Worm (Caenorhabditis elegans) whole organism, L2 larva: ENCODE measurements around the gene clp-2.

Experiments used
- C34F6.9 ChIP-seq: fragments of 150-350 bp; optimal IDR thresholded peaks from 2 replicates; lab custom pipeline; 2014; ENCODE audit warnings: missing biosample characterization, missing genetic modification characterization
- F13H6.1 ChIP-seq: sonication (generic microtip); optimal IDR thresholded peaks from 2 replicates; lab custom pipeline; 2016; ENCODE audit warnings: missing genetic modification characterization, missing compliant biosample characterization
- R02D3.7 ChIP-seq: fragments of 150-350 bp; optimal IDR thresholded peaks from 2 replicates; lab custom pipeline; 2014; ENCODE audit warnings: missing biosample characterization, missing genetic modification characterization
- Y55F3AM.14 ChIP-seq: fragments of 200-800 bp; sonication (Bioruptor generic); optimal IDR thresholded peaks from 2 replicates; lab custom pipeline; 2018; ENCODE audit warnings: mild to moderate bottlenecking, missing genetic modification characterization, missing compliant biosample characterization
- ZK546.5 ChIP-seq: sonication (generic microtip); optimal IDR thresholded peaks from 2 replicates; lab custom pipeline; 2017; ENCODE audit warnings: missing biosample characterization, missing genetic modification characterization
- ama-1 ChIP-seq: fragments of 150-350 bp; optimal IDR thresholded peaks from 2 replicates; lab custom pipeline; 2018; ENCODE audit warnings: inconsistent platforms
- blmp-1 ChIP-seq: sonication (generic microtip); optimal IDR thresholded peaks from 2 replicates; lab custom pipeline; 2017; ENCODE audit warnings: missing genetic modification characterization, mild to moderate bottlenecking, missing compliant biosample characterization, antibody characterized with exemption, moderate library complexity; ENCODE audit not compliant: insufficient read depth
- ceh-82 ChIP-seq: fragments of 150-350 bp; optimal IDR thresholded peaks from 2 replicates; lab custom pipeline; 2014; ENCODE audit warnings: missing biosample characterization, missing genetic modification characterization
- crh-2 ChIP-seq: sonication (generic microtip); optimal IDR thresholded peaks from 2 replicates; lab custom pipeline; 2017; ENCODE audit warnings: missing biosample characterization, missing genetic modification characterization
- dmd-4 ChIP-seq: sonication (generic microtip); optimal IDR thresholded peaks from 2 replicates; lab custom pipeline; 2017; ENCODE audit warnings: missing biosample characterization, missing genetic modification characterization
- egl-27 ChIP-seq: sonication (generic microtip); optimal IDR thresholded peaks from 3 replicates; lab custom pipeline; 2017; ENCODE audit warnings: missing biosample characterization, missing genetic modification reagents, missing genetic modification characterization
- elt-1 ChIP-seq: fragments of 150-350 bp; optimal IDR thresholded peaks from 2 replicates; lab custom pipeline; 2014; ENCODE audit warnings: missing biosample characterization, missing genetic modification characterization
- elt-3 ChIP-seq: sonication (generic microtip); optimal IDR thresholded peaks from 2 replicates; lab custom pipeline; 2017; ENCODE audit warnings: missing biosample characterization, missing genetic modification characterization
- fos-1 ChIP-seq: fragments of 150-350 bp; optimal IDR thresholded peaks from 2 replicates; lab custom pipeline; 2014; ENCODE audit warnings: missing biosample characterization, missing genetic modification characterization
- gmeb-1 ChIP-seq: fragments of 150-350 bp; optimal IDR thresholded peaks from 2 replicates; lab custom pipeline; 2014; ENCODE audit warnings: missing biosample characterization, missing genetic modification characterization
- lin-11 ChIP-seq: fragments of 150-350 bp; sonication (generic microtip); optimal IDR thresholded peaks from 2 replicates; lab custom pipeline; 2014; ENCODE audit warnings: missing biosample characterization, missing genetic modification characterization, inconsistent platforms, mixed read lengths
- lin-13 ChIP-seq: fragments of 150-350 bp; optimal IDR thresholded peaks from 2 replicates; lab custom pipeline; 2014; ENCODE audit warnings: missing biosample characterization, missing genetic modification reagents, missing genetic modification characterization
- lin-39 ChIP-seq: fragments of 150-350 bp; optimal IDR thresholded peaks from 2 replicates; lab custom pipeline; 2014; ENCODE audit warnings: missing biosample characterization, missing genetic modification reagents, missing genetic modification characterization
- lsy-2 ChIP-seq, 2 experiments: fragments of 150-350 bp in 1 of 2; sonication (generic microtip) in 1 of 2; optimal IDR thresholded peaks; 2 replicates each; lab custom pipeline; 2014 to 2017; ENCODE audit warnings: missing biosample characterization in 2 of 2, missing genetic modification characterization in 2 of 2
- mab-5 ChIP-seq: fragments of 150-350 bp; optimal IDR thresholded peaks from 2 replicates; lab custom pipeline; 2014; ENCODE audit warnings: missing biosample characterization, missing genetic modification characterization
- mbf-1 ChIP-seq: sonication (generic microtip); optimal IDR thresholded peaks from 2 replicates; lab custom pipeline; 2017; ENCODE audit warnings: missing biosample characterization, missing genetic modification characterization
- mdl-1 ChIP-seq, 2 experiments: fragments of 150-350 bp in 1 of 2; sonication (generic microtip) in 1 of 2; optimal IDR thresholded peaks; 2 replicates each; lab custom pipeline; 2017; ENCODE audit warnings: missing biosample characterization in 2 of 2, missing genetic modification characterization in 2 of 2
- nhr-10 ChIP-seq: sonication (generic microtip); optimal IDR thresholded peaks from 2 replicates; lab custom pipeline; 2017; ENCODE audit warnings: missing biosample characterization, missing genetic modification characterization
- nhr-11 ChIP-seq: fragments of 150-350 bp; optimal IDR thresholded peaks from 2 replicates; lab custom pipeline; 2014; ENCODE audit warnings: missing biosample characterization, missing genetic modification characterization
- nhr-12 ChIP-seq: fragments of 150-350 bp; optimal IDR thresholded peaks from 2 replicates; lab custom pipeline; 2014; ENCODE audit warnings: missing biosample characterization, missing genetic modification characterization
- nhr-129 ChIP-seq: fragments of 150-350 bp; optimal IDR thresholded peaks from 2 replicates; lab custom pipeline; 2014; ENCODE audit warnings: missing biosample characterization, missing genetic modification characterization
- nhr-21 ChIP-seq: fragments of 150-350 bp; optimal IDR thresholded peaks from 2 replicates; lab custom pipeline; 2014; ENCODE audit warnings: missing biosample characterization, missing genetic modification characterization
- nhr-237 ChIP-seq: fragments of 150-350 bp; optimal IDR thresholded peaks from 2 replicates; lab custom pipeline; 2014; ENCODE audit warnings: missing biosample characterization, missing genetic modification characterization
- nhr-25 ChIP-seq: fragments of 150-350 bp; sonication (generic microtip); optimal IDR thresholded peaks from 3 replicates; lab custom pipeline; 2014; ENCODE audit warnings: missing biosample characterization, missing genetic modification characterization
- nhr-6 ChIP-seq: fragments of 150-350 bp; optimal IDR thresholded peaks from 2 replicates; lab custom pipeline; 2014; ENCODE audit warnings: missing biosample characterization, missing genetic modification characterization
- peb-1 ChIP-seq: fragments of 150-350 bp; optimal IDR thresholded peaks from 2 replicates; lab custom pipeline; 2014; ENCODE audit warnings: missing biosample characterization, missing genetic modification characterization
- sem-4 ChIP-seq: fragments of 150-350 bp; optimal IDR thresholded peaks from 2 replicates; lab custom pipeline; 2014; ENCODE audit warnings: missing biosample characterization, missing genetic modification reagents, missing genetic modification characterization
- sma-3 ChIP-seq: sonication (generic microtip); optimal IDR thresholded peaks from 2 replicates; lab custom pipeline; 2016; ENCODE audit warnings: missing genetic modification reagents, missing genetic modification characterization, missing compliant biosample characterization
- sma-9 ChIP-seq, 2 experiments: fragments of 150-350 bp in 1 of 2; sonication (generic microtip) in 1 of 2; optimal IDR thresholded peaks; 2 replicates each; lab custom pipeline; 2014 to 2016; ENCODE audit warnings: missing genetic modification characterization in 2 of 2, mild to moderate bottlenecking in 1 of 2, missing biosample characterization in 1 of 2, missing compliant biosample characterization in 1 of 2, missing genetic modification reagents in 1 of 2, moderate library complexity in 1 of 2
- snpc-4 ChIP-seq: fragments of 150-350 bp; optimal IDR thresholded peaks from 2 replicates; lab custom pipeline; 2014; ENCODE audit warnings: missing biosample characterization, missing genetic modification characterization
- unc-39 ChIP-seq: fragments of 150-350 bp; optimal IDR thresholded peaks from 2 replicates; lab custom pipeline; 2014; ENCODE audit warnings: missing biosample characterization, missing genetic modification characterization
- unc-55 ChIP-seq: fragments of 150-350 bp; sonication (generic microtip); optimal IDR thresholded peaks from 3 replicates; lab custom pipeline; 2014; ENCODE audit warnings: missing biosample characterization, missing genetic modification reagents, missing genetic modification characterization
- unc-62 ChIP-seq: fragments of 150-350 bp; optimal IDR thresholded peaks from 2 replicates; lab custom pipeline; 2014; ENCODE audit warnings: missing biosample characterization, missing genetic modification reagents, missing genetic modification characterization
- zag-1 ChIP-seq: fragments of 150-350 bp; optimal IDR thresholded peaks from 2 replicates; lab custom pipeline; 2014; ENCODE audit warnings: missing biosample characterization, missing genetic modification characterization
- ztf-1 ChIP-seq: fragments of 200-800 bp; sonication (Bioruptor generic); conservative IDR thresholded peaks from 2 replicates; pipeline ENCODE4 v1.3.6; 2022; ENCODE audit warnings: missing genetic modification characterization, missing compliant biosample characterization
- ztf-4 ChIP-seq: fragments of 150-350 bp; optimal IDR thresholded peaks from 2 replicates; lab custom pipeline; 2014; ENCODE audit warnings: missing biosample characterization, missing genetic modification characterization

clp-2 gene

DNA sequence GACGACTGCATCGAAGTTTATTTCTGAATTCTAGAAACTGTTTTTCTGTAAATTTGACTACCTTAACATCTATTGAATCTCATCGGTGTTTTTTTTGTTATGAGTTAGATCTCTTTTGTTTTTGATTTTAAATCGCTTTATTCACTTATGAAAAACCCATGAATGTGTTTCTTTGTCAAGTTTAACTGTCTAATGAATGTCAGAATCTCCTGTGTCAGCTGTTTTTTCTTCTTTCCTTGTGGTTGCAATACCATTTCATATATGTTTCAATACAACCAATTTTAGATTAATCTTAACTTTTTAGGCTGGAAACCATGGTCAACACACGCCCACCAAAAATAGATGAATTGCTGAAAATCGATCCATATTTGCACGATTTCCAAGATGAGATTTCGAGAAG lies 8.8 kb downstream of the clp-2 start, which contains the start of gene T04A8.7:
T04A8.7 (plus strand) TSS at position 301 of the 400 bp plus-strand sequence.
- TF ChIP-seq nhr-25 (no peak), unc-62 (GFP tag; lab: Kevin White, UChicago) (no peak), nhr-11 (no peak), nhr-12 (tag; lab: Kevin White, UChicago) (no peak), F13H6.1 (no peak), gmeb-1 (tag; lab: Kevin White, UChicago) (no peak), ZK546.5 (tag; lab: Kevin White, UChicago) (no peak), lin-11 (tag; lab: Kevin White, UChicago) (no peak), dmd-4 (no peak), mbf-1 (no peak), R02D3.7 (no peak), elt-3 (tag; lab: Kevin White, UChicago) (no peak), lin-13 (GFP tag; lab: Kevin White, UChicago) (no peak), snpc-4 (no peak), blmp-1 (tag; lab: Kevin White, UChicago) (no peak), elt-1 (tag; lab: Kevin White, UChicago) (no peak), nhr-6 (no peak), ztf-4 (no peak), ztf-1 (GFP tag; lab: Robert Waterston, UW) (no peak), nhr-21 (tag; lab: Kevin White, UChicago) (no peak)
- TF ChIP-seq, all 48 proteins: peak for 0

ce11 chrIII:4693695-4694094 lies 10.1 kb downstream of the clp-2 start, which contains the start of gene T04A8.8:
T04A8.8 (plus strand) TSS chrIII:4693995.
- TF ChIP-seq peb-1 (tag; lab: Kevin White, UChicago) (no peak), ztf-4 (no peak)

DNA sequence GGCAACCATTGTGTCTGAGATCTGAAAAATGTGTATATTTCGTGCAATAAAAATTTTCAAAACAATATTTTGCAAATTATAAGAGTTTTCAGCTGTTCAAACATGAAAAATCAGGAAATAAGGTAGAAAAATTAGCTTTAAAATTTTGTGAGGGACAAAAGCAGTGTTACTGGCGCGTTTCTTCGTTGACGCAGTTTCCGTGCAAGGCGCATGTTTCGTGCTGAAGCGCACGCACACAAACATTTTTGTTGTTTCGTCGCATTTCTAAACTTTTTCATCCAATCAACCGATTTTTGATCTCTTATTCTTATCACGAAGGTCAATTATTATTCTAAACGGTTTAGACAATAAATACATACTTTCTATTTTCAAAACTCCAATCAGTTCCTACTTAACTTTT lies 10.5 kb downstream of the clp-2 start, which contains the start of gene nifk-1:
nifk-1 (minus strand) TSS at position 27 of the 400 bp plus-strand sequence.
- TF ChIP-seq sma-3 (GFP tag; lab: Kevin White, UChicago) (peak; percentile 58), mbf-1 (no peak), crh-2 (tag; lab: Kevin White, UChicago) (peak; percentile 60), nhr-10 (tag; lab: Kevin White, UChicago) (no peak), nhr-25 (peak; percentile 60), lin-13 (GFP tag; lab: Kevin White, UChicago) (peak; percentile 29), nhr-6 (no peak), fos-1 (tag; lab: Kevin White, UChicago) (peak; percentile 70), R02D3.7 (no peak), nhr-129 (peak; percentile 79), nhr-21 (tag; lab: Kevin White, UChicago) (peak; percentile 21), elt-3 (tag; lab: Kevin White, UChicago) (no peak), lin-11 (tag; lab: Kevin White, UChicago) (peak; percentile 28), ama-1 (no peak), sem-4 (peak; percentile 10), gmeb-1 (tag; lab: Kevin White, UChicago) (peak; percentile 76), unc-39 (tag; lab: Kevin White, UChicago) (no peak), sma-9 (GFP tag; optimal IDR thresholded peaks at IDR 0.05; lab: Kevin White, UChicago) (peak; percentile 52), sma-9 (tag; optimal IDR thresholded peaks at IDR 0.05; lab: Kevin White, UChicago) (no peak), ZK546.5 (tag; lab: Kevin White, UChicago) (no peak), lsy-2 (tag; optimal IDR thresholded peaks at IDR 0.05; lab: Kevin White, UChicago) (peak; percentile 9 to 87), nhr-11 (no peak), egl-27 (tag; lab: Kevin White, UChicago) (no peak), unc-55 (GFP tag; lab: Kevin White, UChicago) (peak; percentile 77), unc-62 (GFP tag; lab: Kevin White, UChicago) (no peak), F13H6.1 (peak; percentile 50), blmp-1 (tag; lab: Kevin White, UChicago) (peak; percentile 37), C34F6.9 (tag; lab: Kevin White, UChicago) (peak; percentile 86)

DNA sequence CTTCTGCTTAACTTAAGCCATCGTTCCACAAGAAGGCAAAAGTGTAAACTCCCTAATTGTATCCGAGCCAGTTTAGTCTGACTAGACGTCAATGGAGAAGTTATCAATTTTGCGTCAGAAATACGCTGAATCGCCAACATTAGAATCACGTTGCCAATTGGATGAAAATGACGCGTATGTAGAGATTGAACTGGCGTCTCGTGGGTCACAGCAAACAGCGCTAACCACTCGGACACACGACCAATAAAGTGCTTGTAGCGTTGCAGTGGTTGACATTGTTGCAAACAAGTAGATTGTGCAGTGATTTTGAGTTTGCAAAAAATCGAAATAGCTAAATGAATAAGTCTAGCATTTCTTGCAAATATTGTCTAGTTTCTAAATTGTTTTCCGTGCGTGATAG lies 14.2 kb downstream of the clp-2 start:
- no peak for TF ChIP-seq lin-39 (tag; lab: Kevin White, UChicago)
- peak; percentile 48 for TF ChIP-seq nhr-6
- no peak for TF ChIP-seq ceh-82
- TF ChIP-seq lin-13 (GFP tag; lab: Kevin White, UChicago): peak; percentile 70
- peak; percentile 32 for TF ChIP-seq nhr-11
- TF ChIP-seq peb-1 (tag; lab: Kevin White, UChicago): no peak
- peak; percentile 76 for TF ChIP-seq nhr-21 (tag; lab: Kevin White, UChicago)
- TF ChIP-seq nhr-129: peak; percentile 96
- peak in 1 of 2 experiments; percentile 70 for TF ChIP-seq mdl-1 (tag; optimal IDR thresholded peaks at IDR 0.05; lab: Kevin White, UChicago)
- peak; percentile 74 for TF ChIP-seq gmeb-1 (tag; lab: Kevin White, UChicago)
- no peak for TF ChIP-seq zag-1 (tag; lab: Kevin White, UChicago)
- no peak for TF ChIP-seq nhr-25
- peak; percentile 48 for TF ChIP-seq lin-11 (tag; lab: Kevin White, UChicago)
- peak; percentile 85 for TF ChIP-seq sma-9 (GFP tag; optimal IDR thresholded peaks at IDR 0.05; lab: Kevin White, UChicago)
- no peak for TF ChIP-seq sma-9 (tag; optimal IDR thresholded peaks at IDR 0.05; lab: Kevin White, UChicago)
- TF ChIP-seq sem-4: peak; percentile 50
- peak; percentile 74 for TF ChIP-seq ztf-4
- TF ChIP-seq nhr-10 (tag; lab: Kevin White, UChicago): no peak
- TF ChIP-seq C34F6.9 (tag; lab: Kevin White, UChicago): peak; percentile 68
- TF ChIP-seq nhr-237 (tag; lab: Kevin White, UChicago): no peak
- peak; percentile 77 for TF ChIP-seq egl-27 (tag; lab: Kevin White, UChicago)
- TF ChIP-seq unc-39 (tag; lab: Kevin White, UChicago): no peak
- peak; percentile 78 for TF ChIP-seq Y55F3AM.14
- TF ChIP-seq lsy-2 (tag; optimal IDR thresholded peaks at IDR 0.05; lab: Kevin White, UChicago): peak; percentile 54 to 79
- peak; percentile 89 for TF ChIP-seq fos-1 (tag; lab: Kevin White, UChicago)
- TF ChIP-seq elt-3 (tag; lab: Kevin White, UChicago): no peak
- no peak for TF ChIP-seq elt-1 (tag; lab: Kevin White, UChicago)
- TF ChIP-seq mab-5 (tag; lab: Kevin White, UChicago): no peak
- peak; percentile 66 for TF ChIP-seq F13H6.1
- no peak for TF ChIP-seq R02D3.7
- no peak for TF ChIP-seq ztf-1 (GFP tag; lab: Robert Waterston, UW)
- peak; percentile 76 for TF ChIP-seq sma-3 (GFP tag; lab: Kevin White, UChicago)
